Worm (Caenorhabditis elegans) whole organism, mixed stage, embryonic: ENCODE measurements around the gene Y44A6D.6.

Source experiments
- bed-3 ChIP-seq: fragments of 200-800 bp; sonication (Bioruptor generic); optimal IDR thresholded peaks from 3 replicates; lab custom pipeline; 2018; ENCODE audit warnings: mild to moderate bottlenecking, missing genetic modification characterization, moderate library complexity, missing compliant biosample characterization
- flh-1 ChIP-seq: fragments of 200-800 bp; sonication (Bioruptor generic); optimal IDR thresholded peaks from 2 replicates; lab custom pipeline; 2018; ENCODE audit warnings: mild to moderate bottlenecking, missing genetic modification characterization, moderate library complexity, missing compliant biosample characterization
- hlh-1 ChIP-seq: fragments of 150-350 bp; optimal IDR thresholded peaks from 2 replicates; lab custom pipeline; 2014; ENCODE audit warnings: missing biosample characterization, missing genetic modification reagents, missing genetic modification characterization
- lin-32 ChIP-seq: fragments of 200-800 bp; sonication (Bioruptor generic); optimal IDR thresholded peaks from 2 replicates; lab custom pipeline; 2018; ENCODE audit warnings: mild to moderate bottlenecking, missing genetic modification characterization, missing compliant biosample characterization
- lsy-2 ChIP-seq: fragments of 150-350 bp; optimal IDR thresholded peaks from 2 replicates; lab custom pipeline; 2014; ENCODE audit warnings: missing biosample characterization, missing genetic modification characterization
- mab-5 ChIP-seq: fragments of 150-350 bp; optimal IDR thresholded peaks from 2 replicates; lab custom pipeline; 2014; ENCODE audit warnings: missing biosample characterization, missing genetic modification characterization
- mep-1 ChIP-seq: fragments of 150-350 bp; optimal IDR thresholded peaks from 2 replicates; lab custom pipeline; 2017; ENCODE audit warnings: missing biosample characterization, missing genetic modification reagents, missing genetic modification characterization, inconsistent platforms
- nhr-2 ChIP-seq: fragments of 150-350 bp; optimal IDR thresholded peaks from 2 replicates; lab custom pipeline; 2014; ENCODE audit warnings: missing biosample characterization, missing genetic modification characterization
- nhr-76 ChIP-seq: sonication (generic microtip); optimal IDR thresholded peaks from 2 replicates; lab custom pipeline; 2017; ENCODE audit warnings: missing biosample characterization, missing genetic modification characterization
- pha-4 ChIP-seq: fragments of 150-350 bp; optimal IDR thresholded peaks from 2 replicates; lab custom pipeline; 2018; ENCODE audit warnings: missing biosample characterization, missing genetic modification reagents, missing genetic modification characterization
- snpc-4 ChIP-seq: fragments of 150-350 bp; optimal IDR thresholded peaks from 2 replicates; lab custom pipeline; 2014; ENCODE audit warnings: missing biosample characterization, missing genetic modification characterization
- sptf-1 ChIP-seq: sonication (generic microtip); optimal IDR thresholded peaks from 2 replicates; lab custom pipeline; 2017; ENCODE audit warnings: mild to moderate bottlenecking, missing genetic modification characterization, moderate library complexity, missing compliant biosample characterization
- unc-62 ChIP-seq: fragments of 150-350 bp; optimal IDR thresholded peaks from 2 replicates; lab custom pipeline; 2014; ENCODE audit warnings: missing biosample characterization, missing genetic modification reagents, missing genetic modification characterization

ce11 chrV:20797918-20798317 is 9.2 kb upstream of the Y44A6D.6 start, which contains the start of gene sdf-9:
- TF ChIP-seq nhr-2 (tag; lab: Kevin White, UChicago) (no peak), sptf-1 (no peak), lin-32 (GFP tag; lab: Kevin White, UChicago) (no peak), flh-1 (no peak), mab-5 (tag; lab: Kevin White, UChicago) (no peak), snpc-4 (tag; lab: Kevin White, UChicago) (no peak), nhr-76 (no peak), bed-3 (no peak), unc-62 (GFP tag; lab: Kevin White, UChicago) (no peak), mep-1 (tag; lab: Kevin White, UChicago) (no peak), pha-4 (tag; lab: Kevin White, UChicago) (no peak), hlh-1 (tag; lab: Kevin White, UChicago) (no peak), lsy-2 (no peak)
